Worm (Caenorhabditis elegans) whole organism, mixed stage, embryonic: ENCODE data around the gene fipp-1.

Experiments
- blmp-1 ChIP-seq: fragments of 150-350 bp; optimal IDR thresholded peaks from 2 replicates; lab custom pipeline; 2014; ENCODE audit warnings: missing biosample characterization, missing genetic modification characterization
- hlh-1 ChIP-seq: fragments of 150-350 bp; optimal IDR thresholded peaks from 2 replicates; lab custom pipeline; 2014; ENCODE audit warnings: missing biosample characterization, missing genetic modification reagents, missing genetic modification characterization
- lin-13 ChIP-seq: fragments of 150-350 bp; optimal IDR thresholded peaks from 2 replicates; lab custom pipeline; 2014; ENCODE audit warnings: missing biosample characterization, missing genetic modification characterization
- mep-1 ChIP-seq: fragments of 150-350 bp; optimal IDR thresholded peaks from 2 replicates; lab custom pipeline; 2017; ENCODE audit warnings: missing biosample characterization, missing genetic modification reagents, missing genetic modification characterization, inconsistent platforms
- nhr-2 ChIP-seq: fragments of 150-350 bp; optimal IDR thresholded peaks from 2 replicates; lab custom pipeline; 2014; ENCODE audit warnings: missing biosample characterization, missing genetic modification characterization
- nhr-237 ChIP-seq: fragments of 150-350 bp; optimal IDR thresholded peaks from 2 replicates; lab custom pipeline; 2014; ENCODE audit warnings: missing biosample characterization, missing genetic modification characterization
- nhr-76 ChIP-seq: sonication (generic microtip); optimal IDR thresholded peaks from 2 replicates; lab custom pipeline; 2017; ENCODE audit warnings: missing biosample characterization, missing genetic modification characterization
- pha-4 ChIP-seq: fragments of 150-350 bp; optimal IDR thresholded peaks from 2 replicates; lab custom pipeline; 2018; ENCODE audit warnings: missing biosample characterization, missing genetic modification reagents, missing genetic modification characterization
- sptf-1 ChIP-seq: sonication (generic microtip); optimal IDR thresholded peaks from 2 replicates; lab custom pipeline; 2017; ENCODE audit warnings: mild to moderate bottlenecking, missing genetic modification characterization, moderate library complexity, missing compliant biosample characterization
- unc-39 ChIP-seq: fragments of 150-350 bp; optimal IDR thresholded peaks from 2 replicates; lab custom pipeline; 2014; ENCODE audit warnings: missing biosample characterization, missing genetic modification characterization
- unc-62 ChIP-seq: fragments of 150-350 bp; optimal IDR thresholded peaks from 2 replicates; lab custom pipeline; 2014; ENCODE audit warnings: missing biosample characterization, missing genetic modification reagents, missing genetic modification characterization

- TF ChIP-seq nhr-76: no peak
- TF ChIP-seq unc-39 (tag; lab: Kevin White, UChicago): no peak
- no peak for TF ChIP-seq blmp-1 (tag; lab: Kevin White, UChicago)
- TF ChIP-seq unc-62 (GFP tag; lab: Kevin White, UChicago): no peak
- no peak for TF ChIP-seq nhr-237 (tag; lab: Kevin White, UChicago)
- no peak for TF ChIP-seq nhr-2 (tag; lab: Kevin White, UChicago)
- TF ChIP-seq pha-4: no peak
- no peak for TF ChIP-seq sptf-1 (tag; lab: Kevin White, UChicago)
- TF ChIP-seq lin-13 (tag; lab: Kevin White, UChicago): no peak
- TF ChIP-seq mep-1 (tag; lab: Kevin White, UChicago): no peak
- no peak for TF ChIP-seq hlh-1 (tag; lab: Kevin White, UChicago)
Observed at ce11 chrV:4374625-4375024, 3.0 kb downstream of the fipp-1 start, which contains the start of gene neg-1.
